Worm (Caenorhabditis elegans) whole organism, late embryonic: ENCODE measurements around the gene slmp-1.

Experiments used
- F13H6.1 ChIP-seq: sonication (generic microtip); optimal IDR thresholded peaks from 2 replicates; lab custom pipeline; 2016; ENCODE audit warnings: missing genetic modification characterization, missing compliant biosample characterization
- T23F11.4 ChIP-seq: fragments of 200-800 bp; sonication (Bioruptor generic); optimal IDR thresholded peaks from 2 replicates; lab custom pipeline; 2018; ENCODE audit warnings: mild to moderate bottlenecking, missing genetic modification characterization, missing compliant biosample characterization
- ceh-31 ChIP-seq: sonication (generic microtip); optimal IDR thresholded peaks from 2 replicates; lab custom pipeline; 2016; ENCODE audit warnings: missing genetic modification characterization, missing compliant biosample characterization

DNA sequence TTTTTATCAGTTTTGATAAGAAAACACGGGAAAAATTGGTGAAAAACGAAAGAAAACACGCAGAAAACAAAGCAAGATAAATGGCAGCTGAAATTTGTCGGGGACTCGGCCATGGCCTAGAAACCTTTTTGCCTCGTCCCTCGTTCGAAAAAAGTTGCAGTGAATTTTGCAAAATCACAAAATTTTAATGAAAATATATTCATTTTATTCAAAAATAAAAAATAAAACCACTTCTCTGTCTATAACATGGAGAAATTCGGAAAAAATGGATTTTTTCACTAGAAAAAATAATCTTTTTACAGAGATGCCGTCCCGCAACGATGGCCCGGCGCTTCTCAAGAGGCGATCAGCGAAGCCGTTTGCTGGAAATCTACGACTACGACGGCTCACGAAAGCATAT lies 8.6 kb downstream of the slmp-1 start, which contains the start of gene Y67D8A.2:
- TF ChIP-seq ceh-31 (tag; lab: Kevin White, UChicago) (no peak), T23F11.4 (GFP tag; lab: Kevin White, UChicago) (no peak), F13H6.1 (tag; lab: Kevin White, UChicago) (no peak)
